Worm (Caenorhabditis elegans) whole organism, L4 larva: Measurements from ENCODE around the gene Y45F10C.4.
A peak's percentile ranks its signal among the peaks of the same experiment; 100 is the strongest.

Experiments
- F10B5.3 ChIP-seq: sonication (generic microtip); optimal IDR thresholded peaks from 2 replicates; lab custom pipeline; 2016; ENCODE audit warnings: mild to moderate bottlenecking, missing genetic modification characterization, missing compliant biosample characterization
- F49E8.2 ChIP-seq: sonication (generic microtip); optimal IDR thresholded peaks from 2 replicates; lab custom pipeline; 2016; ENCODE audit warnings: missing compliant biosample characterization, mild to moderate bottlenecking, missing genetic modification characterization, borderline replicate concordance
- T20F7.1 ChIP-seq: fragments of 200-800 bp; sonication (Bioruptor generic); optimal IDR thresholded peaks from 2 replicates; lab custom pipeline; 2018; ENCODE audit warnings: mild to moderate bottlenecking, missing genetic modification characterization, missing compliant biosample characterization
- T26A8.4 ChIP-seq: fragments of 200-800 bp; sonication (Bioruptor generic); IDR thresholded peaks from 2 replicates; pipeline ENCODE4 v1.3.6; 2022; ENCODE audit warnings: missing genetic modification characterization, missing compliant biosample characterization
- Y5F2A.4 ChIP-seq: fragments of 200-800 bp; sonication (Bioruptor generic); optimal IDR thresholded peaks from 2 replicates; lab custom pipeline; 2018; ENCODE audit warnings: mild to moderate bottlenecking, missing genetic modification characterization, missing compliant biosample characterization
- aha-1 ChIP-seq: fragments of 150-350 bp; peaks from one replicate; lab custom pipeline; 2014; ENCODE audit warnings: missing biosample characterization, missing genetic modification characterization
- aly-2 ChIP-seq: sonication (generic microtip); optimal IDR thresholded peaks from 2 replicates; lab custom pipeline; 2018; ENCODE audit warnings: missing biosample characterization, missing genetic modification characterization
- ceh-20 ChIP-seq: fragments of 200-800 bp; sonication (Bioruptor generic); IDR thresholded peaks from 2 replicates; pipeline ENCODE4 v1.3.6; 2022; ENCODE audit warnings: missing genetic modification reagents, missing genetic modification characterization, missing compliant biosample characterization
- ceh-32 ChIP-seq: sonication (generic microtip); optimal IDR thresholded peaks from 2 replicates; lab custom pipeline; 2016; ENCODE audit warnings: mild to moderate bottlenecking, missing genetic modification characterization, missing compliant biosample characterization; ENCODE audit not compliant: poor library complexity
- ceh-44 ChIP-seq: fragments of 200-800 bp; sonication (Bioruptor generic); IDR thresholded peaks from 2 replicates; pipeline ENCODE4 v1.3.6; 2022; ENCODE audit warnings: missing genetic modification reagents, missing genetic modification characterization, missing compliant biosample characterization
- daf-12 ChIP-seq: fragments of 150-350 bp; optimal IDR thresholded peaks from 2 replicates; lab custom pipeline; 2014; ENCODE audit warnings: missing biosample characterization, missing genetic modification reagents, missing genetic modification characterization
- daf-16 ChIP-seq, 3 experiments: sonication (generic microtip); optimal IDR thresholded peaks; 2 replicates each; lab custom pipeline; 2016 to 2017; ENCODE audit warnings: missing genetic modification characterization in 3 of 3, missing genetic modification reagents in 3 of 3, mild to moderate bottlenecking in 2 of 3, missing compliant biosample characterization in 2 of 3, missing biosample characterization in 1 of 3, moderate library complexity in 1 of 3
- dmd-9 ChIP-seq: fragments of 200-800 bp; sonication (Bioruptor generic); IDR thresholded peaks from 2 replicates; pipeline ENCODE4 v1.3.6; 2022; ENCODE audit warnings: missing genetic modification reagents, missing genetic modification characterization, missing compliant biosample characterization
- dpl-1 ChIP-seq: fragments of 150-350 bp; optimal IDR thresholded peaks from 2 replicates; lab custom pipeline; 2014; ENCODE audit warnings: missing biosample characterization, missing genetic modification reagents, missing genetic modification characterization
- duxl-1 ChIP-seq: sonication (generic microtip); optimal IDR thresholded peaks from 2 replicates; lab custom pipeline; 2016; ENCODE audit warnings: mild to moderate bottlenecking, missing genetic modification characterization, moderate library complexity, missing compliant biosample characterization; ENCODE audit not compliant: poor library complexity
- egl-43 ChIP-seq: fragments of 200-800 bp; sonication (Bioruptor generic); IDR thresholded peaks from 2 replicates; pipeline ENCODE4 v1.3.6; 2022; ENCODE audit warnings: missing genetic modification reagents, missing genetic modification characterization, missing compliant biosample characterization
- fkh-10 ChIP-seq: fragments of 150-350 bp; optimal IDR thresholded peaks from 2 replicates; lab custom pipeline; 2014; ENCODE audit warnings: missing biosample characterization, missing genetic modification reagents, missing genetic modification characterization
- gei-8 ChIP-seq: fragments of 200-800 bp; sonication (Bioruptor generic); optimal IDR thresholded peaks from 2 replicates; lab custom pipeline; 2018; ENCODE audit warnings: mild to moderate bottlenecking, missing genetic modification characterization, missing compliant biosample characterization
- hif-1 ChIP-seq, 2 experiments: sonication (generic microtip); optimal IDR thresholded peaks; 2 replicates each; lab custom pipeline; 2016 to 2017; ENCODE audit warnings: missing compliant biosample characterization in 2 of 2, missing genetic modification characterization in 2 of 2, missing genetic modification reagents in 2 of 2, missing genotype in 2 of 2, mild to moderate bottlenecking in 1 of 2
- hlh-11 ChIP-seq: fragments of 200-800 bp; sonication (Bioruptor generic); optimal IDR thresholded peaks from 2 replicates; lab custom pipeline; 2018; ENCODE audit warnings: mild to moderate bottlenecking, missing genetic modification characterization, missing compliant biosample characterization
- jun-1 ChIP-seq: fragments of 150-350 bp; optimal IDR thresholded peaks from 2 replicates; lab custom pipeline; 2014; ENCODE audit warnings: missing biosample characterization, missing genetic modification reagents, missing genetic modification characterization
- lin-38 ChIP-seq: fragments of 200-800 bp; sonication (Bioruptor generic); IDR thresholded peaks from 2 replicates; pipeline ENCODE4 v1.3.6; 2022; ENCODE audit warnings: missing genetic modification reagents, missing genetic modification characterization, missing compliant biosample characterization
- lin-39 ChIP-seq: fragments of 150-350 bp; optimal IDR thresholded peaks from 2 replicates; lab custom pipeline; 2014; ENCODE audit warnings: missing biosample characterization, missing genetic modification reagents, missing genetic modification characterization
- lsy-2 ChIP-seq, 2 experiments: fragments of 150-350 bp in 1 of 2; sonication (generic microtip) in 1 of 2; optimal IDR thresholded peaks; 2 replicates each; lab custom pipeline; 2014 to 2017; ENCODE audit warnings: missing biosample characterization in 2 of 2, missing genetic modification characterization in 2 of 2
- mep-1 ChIP-seq: fragments of 150-350 bp; sonication (generic microtip); optimal IDR thresholded peaks from 3 replicates; lab custom pipeline; 2014; ENCODE audit warnings: missing biosample characterization, missing genetic modification characterization
- mxl-3 ChIP-seq: fragments of 200-800 bp; sonication (Bioruptor generic); optimal IDR thresholded peaks from 2 replicates; lab custom pipeline; 2018; ENCODE audit warnings: mild to moderate bottlenecking, missing genetic modification characterization, missing compliant biosample characterization
- nhr-11 ChIP-seq: fragments of 150-350 bp; optimal IDR thresholded peaks from 2 replicates; lab custom pipeline; 2014; ENCODE audit warnings: missing biosample characterization, missing genetic modification characterization
- nhr-28 ChIP-seq: fragments of 150-350 bp; optimal IDR thresholded peaks from 2 replicates; lab custom pipeline; 2014; ENCODE audit warnings: missing biosample characterization, missing genetic modification characterization
- nhr-42 ChIP-seq: fragments of 200-800 bp; sonication (Bioruptor generic); IDR thresholded peaks from 2 replicates; pipeline ENCODE4 v1.3.6; 2022; ENCODE audit warnings: missing genetic modification characterization, missing compliant biosample characterization
- nhr-6 ChIP-seq: fragments of 150-350 bp; optimal IDR thresholded peaks from 2 replicates; lab custom pipeline; 2014; ENCODE audit warnings: missing biosample characterization, missing genetic modification characterization
- pha-4 ChIP-seq, 2 experiments: fragments of 150-350 bp in 1 of 2; fragments of 200-800 bp in 1 of 2; sonication (Bioruptor generic) in 1 of 2; IDR thresholded peaks in 1 of 2; optimal IDR thresholded peaks in 1 of 2; 2 replicates each; pipeline versions ENCODE4 v1.3.6 to Lab custom; 2014 to 2022; ENCODE audit warnings: missing genetic modification characterization in 2 of 2, missing genetic modification reagents in 2 of 2, missing biosample characterization in 1 of 2, missing compliant biosample characterization in 1 of 2
- rbr-2 ChIP-seq: sonication (generic microtip); optimal IDR thresholded peaks from 2 replicates; lab custom pipeline; 2016; ENCODE audit warnings: missing genotype, missing genetic modification characterization, missing compliant biosample characterization
- set-16 ChIP-seq: fragments of 200-800 bp; sonication (Bioruptor generic); IDR thresholded peaks from 2 replicates; pipeline ENCODE4 v1.3.6; 2022; ENCODE audit warnings: missing genetic modification reagents, missing genetic modification characterization, missing compliant biosample characterization
- snpc-1.2 ChIP-seq: fragments of 200-800 bp; sonication (Bioruptor generic); IDR thresholded peaks from 2 replicates; pipeline ENCODE4 v1.3.6; 2022; ENCODE audit warnings: missing genetic modification reagents, missing genetic modification characterization, missing compliant biosample characterization
- snpc-4 ChIP-seq: fragments of 150-350 bp; optimal IDR thresholded peaks from 2 replicates; lab custom pipeline; 2014; ENCODE audit warnings: missing biosample characterization, missing genetic modification characterization
- spr-1 ChIP-seq: sonication (generic microtip); optimal IDR thresholded peaks from 2 replicates; lab custom pipeline; 2016; ENCODE audit warnings: mild to moderate bottlenecking, missing genetic modification characterization, missing compliant biosample characterization
- tag-97 ChIP-seq: fragments of 200-800 bp; sonication (Bioruptor generic); IDR thresholded peaks from 2 replicates; pipeline ENCODE4 v1.3.6; 2022; ENCODE audit warnings: missing genetic modification characterization, missing compliant biosample characterization
- tra-1 ChIP-seq: fragments of 200-800 bp; sonication (Bioruptor generic); IDR thresholded peaks from 2 replicates; pipeline ENCODE4 v1.3.6; 2022; ENCODE audit warnings: missing genetic modification reagents, missing genetic modification characterization, missing compliant biosample characterization
- unc-62 ChIP-seq, 3 experiments: fragments of 150-350 bp in 1 of 3; sonication (generic microtip); optimal IDR thresholded peaks in 2 of 3; peaks in 1 of 3; 1 replicate in 1 of 3; 2 replicates in 2 of 3; lab custom pipeline; 2014 to 2017; ENCODE audit warnings: missing biosample characterization in 3 of 3, missing genetic modification characterization in 3 of 3, missing genetic modification reagents in 3 of 3, missing genotype in 1 of 3
- vab-7 ChIP-seq: fragments of 200-800 bp; sonication (Bioruptor generic); IDR thresholded peaks from 2 replicates; pipeline ENCODE4 v1.3.6; 2022; ENCODE audit warnings: missing genetic modification reagents, missing genetic modification characterization, missing compliant biosample characterization
- zfp-2 ChIP-seq: sonication (generic microtip); optimal IDR thresholded peaks from 2 replicates; lab custom pipeline; 2016; ENCODE audit warnings: mild to moderate bottlenecking, missing genetic modification characterization, missing compliant biosample characterization
- zfp-3 ChIP-seq: fragments of 200-800 bp; sonication (Bioruptor generic); conservative IDR thresholded peaks from 2 replicates; pipeline ENCODE4 v1.3.6; 2022; ENCODE audit warnings: missing genetic modification reagents, missing genetic modification characterization, missing compliant biosample characterization
- ztf-11 ChIP-seq: fragments of 150-350 bp; optimal IDR thresholded peaks from 2 replicates; lab custom pipeline; 2014; ENCODE audit warnings: missing biosample characterization, missing genetic modification characterization

Y45F10C.4 gene

ce11 chrIV:13701472-13701871 is 37.5 kb upstream of the Y45F10C.4 start (continued):
- TF ChIP-seq ceh-44 (no peak), lin-39 (tag; lab: Kevin White, UChicago) (no peak), T26A8.4 (GFP tag; lab: Robert Waterston, UW) (no peak), Y5F2A.4 (GFP tag; lab: Kevin White, UChicago) (peak; percentile 42), zfp-3 (0 out of 2 replicates have a peak, but pooled peaks have one; percentile 11), aha-1 (tag; lab: Kevin White, UChicago) (peak; percentile 77), dpl-1 (GFP tag; lab: Kevin White, UChicago) (no peak), mep-1 (no peak), daf-12 (no peak), mxl-3 (peak; percentile 2), ztf-11 (tag; lab: Kevin White, UChicago) (no peak)

ce11 chrIV:13700847-13701246 is 36.9 kb upstream of the Y45F10C.4 start:
- TF ChIP-seq unc-62 (GFP tag; optimal IDR thresholded peaks at IDR 0.05 in 1 of 2; lab: Kevin White, UChicago) (no peak), unc-62 (tag; optimal IDR thresholded peaks at IDR 0.05; lab: Kevin White, UChicago) (no peak), aha-1 (tag; lab: Kevin White, UChicago) (peak; percentile 50), pha-4 (GFP tag; IDR thresholded peaks at IDR 0.05; lab: Robert Waterston, UW) (no peak), pha-4 (tag; optimal IDR thresholded peaks at IDR 0.05; lab: Kevin White, UChicago) (no peak), mep-1 (peak; percentile 16), snpc-1.2 (GFP tag; lab: Robert Waterston, UW) (no peak; the same call in 1 of the 2 replicates)
- TF ChIP-seq, all 104 proteins: peak for 2

- TF ChIP-seq Y5F2A.4 (GFP tag; lab: Kevin White, UChicago) = no peak
- TF ChIP-seq mep-1 = peak; percentile 20
- peak in 1 of 2 experiments; percentile 97 for TF ChIP-seq unc-62 (GFP tag; optimal IDR thresholded peaks at IDR 0.05 in 1 of 2; lab: Kevin White, UChicago)
- peak; percentile 1 for TF ChIP-seq unc-62 (tag; optimal IDR thresholded peaks at IDR 0.05; lab: Kevin White, UChicago)
- peak; percentile 56 for TF ChIP-seq nhr-11
- TF ChIP-seq snpc-1.2 (GFP tag; lab: Robert Waterston, UW) = no peak
- peak; percentile 18 for TF ChIP-seq hlh-11 (tag; lab: Kevin White, UChicago)
- no peak for TF ChIP-seq T20F7.1
- 0 out of 2 replicates have a peak, but pooled peaks have one; percentile 13 for TF ChIP-seq vab-7 (GFP tag; lab: Robert Waterston, UW)
- no peak for TF ChIP-seq gei-8 (GFP tag; lab: Kevin White, UChicago)
- TF ChIP-seq nhr-28 = no peak
- no peak for TF ChIP-seq set-16 (GFP tag; lab: Robert Waterston, UW)
- no peak for TF ChIP-seq zfp-2 (tag; lab: Kevin White, UChicago)
- peak in 1 of 2 experiments; percentile 44 for TF ChIP-seq daf-16 (GFP tag; optimal IDR thresholded peaks at IDR 0.05; lab: Kevin White, UChicago)
- no peak for TF ChIP-seq daf-16 (tag; optimal IDR thresholded peaks at IDR 0.05; lab: Kevin White, UChicago)
- TF ChIP-seq F10B5.3 (tag; lab: Kevin White, UChicago) = no peak
- TF ChIP-seq spr-1 (tag; lab: Kevin White, UChicago) = no peak
- TF ChIP-seq tra-1 = peak; percentile 48; the same call in 1 of the 2 replicates
- TF ChIP-seq lsy-2 (tag; optimal IDR thresholded peaks at IDR 0.05; lab: Kevin White, UChicago) = peak in 1 of 2 experiments; percentile 21
- TF ChIP-seq lin-39 (tag; lab: Kevin White, UChicago) = peak; percentile 72
- TF ChIP-seq ceh-20 (GFP tag; lab: Robert Waterston, UW) = peak; percentile 94
- no peak for TF ChIP-seq daf-12
- no peak for TF ChIP-seq snpc-4 (tag; lab: Kevin White, UChicago)
- peak; percentile 2 for TF ChIP-seq rbr-2 (tag; lab: Kevin White, UChicago)
Measured at ce11 chrIV:13699384-13699788, 35.4 kb upstream of the Y45F10C.4 start.

- TF ChIP-seq tag-97 = no peak
- no peak for TF ChIP-seq hlh-11 (tag; lab: Kevin White, UChicago)
- no peak for TF ChIP-seq duxl-1 (tag; lab: Kevin White, UChicago)
- no peak for TF ChIP-seq set-16 (GFP tag; lab: Robert Waterston, UW)
- TF ChIP-seq lin-38 (GFP tag; lab: Robert Waterston, UW) = no peak
- TF ChIP-seq ceh-32 (tag; lab: Kevin White, UChicago) = no peak
- TF ChIP-seq aly-2 (tag; lab: Kevin White, UChicago) = no peak
- no peak for TF ChIP-seq dmd-9 (GFP tag; lab: Robert Waterston, UW)
- TF ChIP-seq nhr-6 = no peak
- no peak for TF ChIP-seq jun-1 (tag; lab: Kevin White, UChicago)
- no peak for TF ChIP-seq zfp-2 (tag; lab: Kevin White, UChicago)
- no peak for TF ChIP-seq hif-1 (tag; optimal IDR thresholded peaks at IDR 0.05; lab: Kevin White, UChicago)
- no peak for TF ChIP-seq egl-43
- TF ChIP-seq aha-1 (tag; lab: Kevin White, UChicago) = no peak
- TF ChIP-seq fkh-10 = no peak
- no peak for TF ChIP-seq F49E8.2 (tag; lab: Kevin White, UChicago)
- TF ChIP-seq nhr-42 (GFP tag; lab: Robert Waterston, UW) = no peak
Measured at ce11 chrIV:13698603-13699002, 34.6 kb upstream of the Y45F10C.4 start, which contains the start of gene T23G4.127. Gene T23G4.127 (minus strand): TSS chrIV:13698703.
